Fruit fly (Drosophila melanogaster): ENCODE results near the gene Nep1.

Nep1 gene

DNA sequence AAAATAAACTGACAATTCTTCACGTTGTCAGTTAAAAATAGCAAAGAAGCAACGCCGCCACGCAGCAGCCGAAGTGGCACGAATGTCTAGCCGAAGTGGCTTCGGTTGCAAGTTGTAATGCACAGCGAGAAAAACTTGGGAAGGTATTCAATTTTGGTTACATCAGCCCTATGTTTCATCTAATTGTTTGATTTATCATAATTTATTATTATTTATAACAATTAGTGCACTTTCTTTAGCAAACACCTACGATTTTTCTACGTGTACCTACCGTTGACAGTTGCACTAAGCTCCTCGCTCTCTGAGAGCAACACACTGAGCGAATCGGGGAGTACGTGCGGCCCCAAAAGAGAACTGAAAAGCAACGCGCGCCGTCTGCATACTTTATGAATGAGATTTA lies 16.2 kb upstream of the Nep1 start, which contains the start of gene Tsp5D (continued):
- TF ChIP-seq TFAM (GFP tag; optimal IDR thresholded peaks at IDR 0.05) (peak; percentile 76), Mes4 (GFP tag; optimal IDR thresholded peaks at IDR 0.05) (no peak), Chrac-16 (GFP tag; optimal IDR thresholded peaks at IDR 0.05) (peak; percentile 74), CG5180 (GFP tag; optimal IDR thresholded peaks at IDR 0.05) (peak; percentile 86), CG3995 (GFP tag; optimal IDR thresholded peaks at IDR 0.05) (no peak), Hr3 (GFP tag; optimal IDR thresholded peaks at IDR 0.05) (peak; percentile 91), CG14050 (GFP tag; IDR thresholded peaks at IDR 0.05) (peak; percentile 92), CG31441 (GFP tag; IDR thresholded peaks at IDR 0.05) (peak; percentile 93), mam (GFP tag; optimal IDR thresholded peaks at IDR 0.05) (peak; percentile 7), CG17829 (tag; optimal IDR thresholded peaks at IDR 0.05) (peak; percentile 93), CG17612 (GFP tag; IDR thresholded peaks at IDR 0.05) (peak; percentile 77), onecut (GFP tag; IDR thresholded peaks at IDR 0.05) (peak; percentile 92), Doc3 (GFP tag; IDR thresholded peaks at IDR 0.05; ENCODE audit: partially characterized antibody) (no peak), sens-2 (GFP tag; IDR thresholded peaks at IDR 0.05) (peak; percentile 91), Fer1 (GFP tag; optimal IDR thresholded peaks at IDR 0.05) (peak; percentile 87), CG9215 (GFP tag; IDR thresholded peaks at IDR 0.05) (peak; percentile 76), CG2875 (GFP tag; optimal IDR thresholded peaks at IDR 0.05) (peak; percentile 91), HLHmδ (GFP tag; optimal IDR thresholded peaks at IDR 0.05) (no peak), tio (GFP tag; optimal IDR thresholded peaks at IDR 0.05) (peak; percentile 68), cas (GFP tag; IDR thresholded peaks at IDR 0.05) (peak; percentile 75; the same call in 1 of the 2 replicates), hb (GFP tag; IDR thresholded peaks at IDR 0.05; ENCODE audit: partially characterized antibody) (no peak), D19A (tag; optimal IDR thresholded peaks at IDR 0.05) (peak; percentile 88), CG7786 (GFP tag; optimal IDR thresholded peaks at IDR 0.05) (no peak), tap (tag; optimal IDR thresholded peaks at IDR 0.05) (peak; percentile 95), slp2 (GFP tag; optimal IDR thresholded peaks at IDR 0.05) (no peak), ind (GFP tag; optimal IDR thresholded peaks at IDR 0.05) (peak; percentile 93), CG10321 (GFP tag; IDR thresholded peaks at IDR 0.05) (peak; percentile 70), chif (GFP tag; optimal IDR thresholded peaks at IDR 0.05) (peak in 1 of 2 experiments; percentile 61), ERR (GFP tag; optimal IDR thresholded peaks at IDR 0.05) (no peak), grn (GFP tag; optimal IDR thresholded peaks at IDR 0.05) (no peak), CG10462 (GFP tag; optimal IDR thresholded peaks at IDR 0.05) (peak; percentile 83), CG7357 (GFP tag; IDR thresholded peaks at IDR 0.05) (peak; percentile 86), Mad (GFP tag; optimal IDR thresholded peaks at IDR 0.05) (peak; percentile 37), Hsf (GFP tag; optimal IDR thresholded peaks at IDR 0.05) (peak; percentile 61), CG13894 (tag; optimal IDR thresholded peaks at IDR 0.05) (peak; percentile 1), ac (GFP tag; optimal IDR thresholded peaks at IDR 0.05) (peak; percentile 42), CG4404 (GFP tag; IDR thresholded peaks at IDR 0.05) (peak; percentile 75), CG6854 (GFP tag; optimal IDR thresholded peaks at IDR 0.05) (peak; percentile 66), ro (GFP tag; IDR thresholded peaks at IDR 0.05) (peak; percentile 90), bcd (GFP tag; optimal IDR thresholded peaks at IDR 0.05) (peak; percentile 90), kah (GFP tag; optimal IDR thresholded peaks at IDR 0.05) (peak; percentile 86), emc (GFP tag; optimal IDR thresholded peaks at IDR 0.05) (no peak), HmgD (GFP tag; optimal IDR thresholded peaks at IDR 0.05) (no peak), CG18262 (tag; optimal IDR thresholded peaks at IDR 0.05) (peak; percentile 91), CG12071 (GFP tag; optimal IDR thresholded peaks at IDR 0.05) (peak; percentile 90), CG10959 (GFP tag; IDR thresholded peaks at IDR 0.05) (peak; percentile 89), CG43689 (GFP tag; IDR thresholded peaks at IDR 0.05) (peak; percentile 86), CG13624 (GFP tag; optimal IDR thresholded peaks at IDR 0.05) (no peak), CG30403 (GFP tag; optimal IDR thresholded peaks at IDR 0.05) (peak; percentile 86), gro (GFP tag; optimal IDR thresholded peaks at IDR 0.05) (no peak), exex (tag; optimal IDR thresholded peaks at IDR 0.05) (peak; percentile 39), chm (GFP tag; IDR thresholded peaks at IDR 0.05) (peak; percentile 93; the same call in 1 of the 2 replicates)
